Worm (Caenorhabditis elegans): Measurements from ENCODE around the gene twk-31.

The twk-31 gene

ce11 chrIII:11389384-11389783 lies 21.1 kb upstream of the twk-31 start:
- no peak for TF ChIP-seq mec-3 (tag; optimal IDR thresholded peaks at IDR 0.05; ENCODE audit: borderline replicate concordance)
- no peak for TF ChIP-seq ceh-24 (tag; optimal IDR thresholded peaks at IDR 0.05)

ce11 chrIII:11390832-11391231 lies 19.6 kb upstream of the twk-31 start:
- TF ChIP-seq unc-42 (tag; optimal IDR thresholded peaks at IDR 0.05) = peak; percentile 59
- TF ChIP-seq nhr-11 (tag; optimal IDR thresholded peaks at IDR 0.05) = no peak

DNA sequence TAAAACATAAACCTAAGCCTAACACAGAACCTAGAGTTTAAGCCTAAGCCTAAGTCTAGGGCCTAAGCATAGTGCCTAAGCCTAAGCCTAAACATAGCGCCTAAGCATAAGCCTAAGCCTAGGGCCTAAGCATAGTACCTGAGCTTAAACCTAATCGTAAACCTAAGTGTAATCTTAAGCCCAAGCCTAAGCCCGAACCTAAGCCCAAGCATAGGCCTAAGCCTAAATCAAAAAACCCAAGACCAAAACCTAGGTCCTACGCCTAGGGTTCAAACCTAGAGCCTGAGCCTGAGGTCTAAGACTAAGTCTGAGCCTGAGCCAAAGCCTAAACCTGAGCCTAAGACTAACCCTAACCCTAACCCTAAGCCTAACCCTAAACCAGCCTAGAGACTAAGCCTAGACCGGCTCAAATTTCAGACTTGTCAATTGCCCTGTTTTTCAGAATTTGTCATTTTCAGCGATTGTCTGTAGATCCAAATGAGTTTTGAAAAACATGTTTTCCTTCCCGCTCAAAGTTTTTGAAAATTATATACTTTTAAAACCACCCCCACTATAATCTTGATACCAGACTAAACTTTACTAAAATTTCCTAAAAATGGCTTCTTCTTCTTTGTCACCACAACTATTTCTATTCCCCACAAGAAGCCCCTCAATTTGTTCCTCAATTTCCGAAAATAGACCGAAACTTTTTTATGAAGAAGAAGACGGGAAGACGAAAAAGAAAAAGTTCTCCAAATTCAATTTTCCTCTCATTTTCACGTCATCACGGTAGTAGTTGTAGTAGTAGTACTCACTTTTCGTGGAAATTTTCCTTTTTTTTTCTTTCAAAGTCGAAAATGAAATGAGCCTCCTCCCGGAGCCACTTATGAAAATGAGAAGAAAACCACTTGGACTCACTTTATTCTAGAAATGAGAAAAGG lies 18.6 kb upstream of the twk-31 start:
- TF ChIP-seq nhr-232 (tag; optimal IDR thresholded peaks at IDR 0.05) = no peak
- peak; percentile 67 for TF ChIP-seq unc-42 (tag; optimal IDR thresholded peaks at IDR 0.05)

ce11 chrIII:11392740-11393139 lies 17.7 kb upstream of the twk-31 start:
- peak; percentile 85 for TF ChIP-seq dve-1 (tag; optimal IDR thresholded peaks at IDR 0.05)
- TF ChIP-seq ceh-22 (tag; optimal IDR thresholded peaks at IDR 0.05) = no peak
- no peak for TF ChIP-seq ceh-9 (tag; optimal IDR thresholded peaks at IDR 0.05)

ce11 chrIII:11393162-11393561 lies 17.3 kb upstream of the twk-31 start, which contains the start of gene nlp-21:
Gene nlp-21 (minus strand): TSS chrIII:11393262.
- no peak for TF ChIP-seq ceh-48 (tag; optimal IDR thresholded peaks at IDR 0.05)
- no peak for TF ChIP-seq ceh-6 (GFP tag; optimal IDR thresholded peaks at IDR 0.05)
- no peak for TF ChIP-seq ceh-22 (tag; optimal IDR thresholded peaks at IDR 0.05)
- no peak for TF ChIP-seq lin-11 (tag; optimal IDR thresholded peaks at IDR 0.05)
- no peak for TF ChIP-seq mec-3 (tag; optimal IDR thresholded peaks at IDR 0.05; ENCODE audit: borderline replicate concordance)
- TF ChIP-seq K02D7.2 (tag; optimal IDR thresholded peaks at IDR 0.05) = no peak

DNA sequence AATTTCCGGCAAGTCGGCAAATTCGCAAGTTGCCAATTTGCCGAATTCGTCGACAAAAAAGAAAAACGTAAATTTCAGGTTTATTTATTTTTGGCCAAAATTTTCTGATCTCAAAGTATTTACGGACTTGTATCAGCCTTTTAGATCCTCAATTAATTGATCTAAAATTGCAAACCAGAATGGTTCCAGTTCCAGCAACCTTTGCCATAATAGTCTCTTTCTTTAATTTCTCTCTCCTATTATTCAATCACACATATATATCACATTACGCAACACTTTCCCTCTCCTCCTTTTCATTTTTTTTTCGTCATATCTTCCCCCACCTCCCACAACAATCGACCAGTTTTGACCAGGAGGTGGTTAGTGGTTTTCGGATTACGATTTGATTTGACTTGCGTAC lies 13.0 kb upstream of the twk-31 start, which contains the start of gene Y47D3B.3:
Gene Y47D3B.3, plus strand, starts transcription at position 301 of the 400 bp plus-strand sequence.
- TF ChIP-seq pag-3 (tag; optimal IDR thresholded peaks at IDR 0.05; ENCODE audit: borderline replicate concordance) = no peak
- no peak for TF ChIP-seq madf-2 (tag; optimal IDR thresholded peaks at IDR 0.05)
- no peak for TF ChIP-seq unc-42 (tag; optimal IDR thresholded peaks at IDR 0.05)
- no peak for TF ChIP-seq ceh-34 (tag; optimal IDR thresholded peaks at IDR 0.05)
- no peak for TF ChIP-seq lim-6 (tag; optimal IDR thresholded peaks at IDR 0.05)
- TF ChIP-seq syd-9 (tag; optimal IDR thresholded peaks at IDR 0.05) = no peak
- TF ChIP-seq fkh-10 (GFP tag; optimal IDR thresholded peaks at IDR 0.05) = no peak
- no peak for TF ChIP-seq ceh-45 (GFP tag; IDR thresholded peaks at IDR 0.05)
- no peak for TF ChIP-seq unc-86 (tag; optimal IDR thresholded peaks at IDR 0.05)
- no peak for TF ChIP-seq ceh-22 (tag; optimal IDR thresholded peaks at IDR 0.05)
- no peak for TF ChIP-seq pha-4 (tag; optimal IDR thresholded peaks at IDR 0.05)
- TF ChIP-seq zip-5 (tag; optimal IDR thresholded peaks at IDR 0.05) = no peak
- no peak for TF ChIP-seq nfya-1 (tag; optimal IDR thresholded peaks at IDR 0.05)
- no peak for TF ChIP-seq lin-11 (tag; optimal IDR thresholded peaks at IDR 0.05)
- no peak for TF ChIP-seq ttx-3 (tag; optimal IDR thresholded peaks at IDR 0.05)
- TF ChIP-seq elt-2 (tag; optimal IDR thresholded peaks at IDR 0.05) = no peak
- no peak for TF ChIP-seq tbx-2 (tag; optimal IDR thresholded peaks at IDR 0.05)
- TF ChIP-seq hlh-30 (tag; optimal IDR thresholded peaks at IDR 0.05; ENCODE audit: insufficient read depth) = no peak
- no peak for TF ChIP-seq hlh-6 (tag; optimal IDR thresholded peaks at IDR 0.05)

DNA sequence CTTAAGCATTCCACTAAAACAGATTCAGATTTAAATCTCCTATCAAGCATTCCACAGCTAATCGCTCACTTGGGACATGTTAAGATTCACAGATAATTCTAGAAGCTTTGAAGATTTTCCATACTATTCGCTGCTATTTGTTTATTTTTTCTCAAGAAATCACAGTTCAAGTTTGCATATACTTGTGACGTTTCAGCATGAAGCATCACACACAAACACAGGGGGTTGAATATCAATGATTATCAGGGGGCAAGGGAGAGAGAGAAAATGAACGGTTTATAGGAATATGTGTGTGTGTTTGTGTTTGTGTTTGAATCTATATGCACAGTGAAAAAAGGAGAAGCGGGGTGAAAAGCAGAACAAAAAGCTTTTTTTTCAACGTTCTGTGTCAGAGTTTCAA lies 7.8 kb upstream of the twk-31 start, which contains the start of gene Y47D3B.12:
Gene Y47D3B.12, plus strand, starts transcription at position 301 of the 400 bp plus-strand sequence.
- TF ChIP-seq ceh-14 (tag; optimal IDR thresholded peaks at IDR 0.05) = no peak
- no peak for TF ChIP-seq ceh-34 (tag; optimal IDR thresholded peaks at IDR 0.05)
- no peak for TF ChIP-seq fkh-10 (GFP tag; optimal IDR thresholded peaks at IDR 0.05)
- no peak for TF ChIP-seq odd-2 (tag; optimal IDR thresholded peaks at IDR 0.05)
- TF ChIP-seq fkh-6 (tag; optimal IDR thresholded peaks at IDR 0.05) = no peak
- no peak for TF ChIP-seq npax-4 (tag; optimal IDR thresholded peaks at IDR 0.05)
